Fruit fly (Drosophila melanogaster) whole organism, embryonic: ENCODE measurements around the gene CG15577.
"Not testable (repeated sequence)": the region's sequence is repeated elsewhere in the genome, so short reads cannot be mapped to it uniquely, and the experiment has no call there.

Source experiments
- Atf3 ChIP-seq: fragments of 200-800 bp; sonication (Bioruptor generic); optimal IDR thresholded peaks from 3 replicates; lab custom pipeline; 2016; ENCODE audit warnings: missing biosample characterization, missing genetic modification characterization
- Bgb ChIP-seq: fragments of 200-800 bp; sonication (Bioruptor generic); IDR thresholded peaks from 2 replicates; pipeline ENCODE4 v1.3.6; 2022; ENCODE audit warnings: missing biosample characterization, missing genetic modification characterization; ENCODE audit not compliant: partially characterized antibody
- CG11456 ChIP-seq: fragments of 200-800 bp; sonication (Bioruptor generic); IDR thresholded peaks from 3 replicates; pipeline ENCODE4 v1.3.6; 2022; ENCODE audit warnings: missing biosample characterization, missing genetic modification characterization
- CG14014 ChIP-seq: fragments of 200-800 bp; sonication (Bioruptor generic); IDR thresholded peaks from 2 replicates; pipeline ENCODE4 v1.3.6; 2022; ENCODE audit warnings: missing biosample characterization, missing genetic modification characterization
- CG16813 ChIP-seq: fragments of 200-800 bp; sonication (Bioruptor generic); IDR thresholded peaks from 3 replicates; pipeline ENCODE4 v1.3.6; 2022; ENCODE audit warnings: missing biosample characterization, missing genetic modification characterization; ENCODE audit not compliant: partially characterized antibody
- CG31388 ChIP-seq: fragments of 200-800 bp; sonication (Bioruptor generic); optimal IDR thresholded peaks from 2 replicates; lab custom pipeline; 2016; ENCODE audit warnings: missing biosample characterization, missing genetic modification characterization
- CG34224 ChIP-seq: fragments of 200-800 bp; sonication (Bioruptor generic); IDR thresholded peaks from 3 replicates; pipeline ENCODE4 v1.3.6; 2022; ENCODE audit warnings: missing biosample characterization, missing genetic modification characterization; ENCODE audit not compliant: partially characterized antibody
- CG3995 ChIP-seq: fragments of 200-800 bp; sonication (Bioruptor generic); optimal IDR thresholded peaks from 3 replicates; lab custom pipeline; 2016; ENCODE audit warnings: missing biosample characterization, missing genetic modification characterization
- CG42726 ChIP-seq: fragments of 200-800 bp; sonication (Bioruptor generic); IDR thresholded peaks from 2 replicates; pipeline ENCODE4 v1.3.6; 2022; ENCODE audit warnings: missing biosample characterization, missing genetic modification characterization; ENCODE audit not compliant: partially characterized antibody
- CG6813 ChIP-seq: fragments of 200-800 bp; sonication (Bioruptor generic); optimal IDR thresholded peaks from 2 replicates; lab custom pipeline; 2017; ENCODE audit warnings: missing biosample characterization, missing genetic modification characterization, mild to moderate bottlenecking, moderate library complexity, missing genetic modification reagents
- CG7839 ChIP-seq: fragments of 200-800 bp; sonication (Bioruptor generic); optimal IDR thresholded peaks from 3 replicates; lab custom pipeline; 2018; ENCODE audit warnings: missing biosample characterization, mild to moderate bottlenecking, missing genetic modification characterization, moderate library complexity
- CG8089 ChIP-seq: fragments of 200-800 bp; sonication (Bioruptor generic); optimal IDR thresholded peaks from 3 replicates; lab custom pipeline; 2016; ENCODE audit warnings: missing biosample characterization, missing genetic modification characterization
- CG8290 ChIP-seq, 3 experiments: fragments of 200-800 bp; sonication (Bioruptor generic); optimal IDR thresholded peaks; 2 replicates each; lab custom pipeline; 2016 to 2019; ENCODE audit warnings: missing biosample characterization in 3 of 3, missing genetic modification characterization in 3 of 3, mild to moderate bottlenecking in 2 of 3, moderate library complexity in 1 of 3
- CG9932 ChIP-seq: fragments of 200-800 bp; sonication (Bioruptor generic); IDR thresholded peaks from 2 replicates; pipeline ENCODE4 v1.3.6; 2022; ENCODE audit warnings: missing biosample characterization, missing genetic modification characterization
- Chrac-16 ChIP-seq: fragments of 200-800 bp; sonication (Bioruptor generic); optimal IDR thresholded peaks from 3 replicates; lab custom pipeline; 2016; ENCODE audit warnings: missing biosample characterization, missing genetic modification characterization
- Dll ChIP-seq: fragments of 200-800 bp; sonication (Bioruptor generic); IDR thresholded peaks from 4 replicates; pipeline ENCODE4 v1.3.6; 2022; ENCODE audit warnings: missing biosample characterization, missing genetic modification characterization; ENCODE audit not compliant: partially characterized antibody
- Dp ChIP-seq: fragments of 200-800 bp; sonication (Bioruptor generic); optimal IDR thresholded peaks from 2 replicates; lab custom pipeline; 2018; ENCODE audit warnings: missing biosample characterization, mild to moderate bottlenecking, missing genetic modification characterization, moderate library complexity
- Dref ChIP-seq: fragments of 200-800 bp; sonication (Bioruptor generic); IDR thresholded peaks from 2 replicates; pipeline ENCODE4 v1.3.6; 2022; ENCODE audit warnings: missing biosample characterization, missing genetic modification characterization
- E2f2 ChIP-seq: fragments of 200-800 bp; sonication (Bioruptor generic); IDR thresholded peaks from 2 replicates; pipeline ENCODE4 v1.3.6; 2022; ENCODE audit warnings: missing biosample characterization, missing genetic modification characterization
- Lhr ChIP-seq: fragments of 200-800 bp; sonication (Bioruptor generic); optimal IDR thresholded peaks from 3 replicates; lab custom pipeline; 2017; ENCODE audit warnings: mild to moderate bottlenecking, missing biosample characterization, missing genetic modification reagents, missing genetic modification characterization
- MBD-R2 ChIP-seq: fragments of 200-800 bp; sonication (Bioruptor generic); IDR thresholded peaks from 2 replicates; pipeline ENCODE4 v1.3.6; 2022; ENCODE audit warnings: missing biosample characterization, missing genetic modification characterization
- NFAT ChIP-seq: fragments of 200-800 bp; sonication (Bioruptor generic); IDR thresholded peaks from 2 replicates; pipeline ENCODE4 v1.3.6; 2022; ENCODE audit warnings: missing biosample characterization, missing genetic modification characterization
- Pdp1 ChIP-seq, 2 experiments: fragments of 200-800 bp; sonication (Bioruptor generic); optimal IDR thresholded peaks; 3 replicates each; lab custom pipeline; 2016; ENCODE audit warnings: missing biosample characterization in 2 of 2, missing genetic modification characterization in 2 of 2, mild to moderate bottlenecking in 1 of 2, moderate library complexity in 1 of 2
- Ravus ChIP-seq: fragments of 200-800 bp; sonication (Bioruptor generic); IDR thresholded peaks from 2 replicates; pipeline ENCODE4 v1.3.6; 2022; ENCODE audit warnings: missing biosample characterization, missing genetic modification characterization
- Scr ChIP-seq: fragments of 200-800 bp; sonication (Bioruptor generic); IDR thresholded peaks from 2 replicates; pipeline ENCODE4 v1.3.6; 2022; ENCODE audit warnings: missing biosample characterization, missing genetic modification characterization; ENCODE audit not compliant: partially characterized antibody
- Sry-δ ChIP-seq: fragments of 200-800 bp; sonication (Bioruptor generic); optimal IDR thresholded peaks from 2 replicates; lab custom pipeline; 2016; ENCODE audit warnings: missing biosample characterization, missing genetic modification characterization
- amos ChIP-seq: fragments of 200-800 bp; sonication (Bioruptor generic); IDR thresholded peaks from 2 replicates; pipeline ENCODE4 v1.3.6; 2022; ENCODE audit warnings: missing biosample characterization, missing genetic modification characterization; ENCODE audit not compliant: partially characterized antibody
- ap ChIP-seq: fragments of 200-800 bp; sonication (Bioruptor generic); IDR thresholded peaks from 2 replicates; pipeline ENCODE4 v1.3.6; 2022; ENCODE audit warnings: missing biosample characterization, missing genetic modification characterization
- bbx ChIP-seq: fragments of 200-800 bp; sonication (Bioruptor generic); IDR thresholded peaks from 2 replicates; pipeline ENCODE4 v1.3.6; 2022; ENCODE audit warnings: missing biosample characterization, missing genetic modification characterization; ENCODE audit not compliant: partially characterized antibody
- crp ChIP-seq, 2 experiments: fragments of 200-800 bp; sonication (Bioruptor generic); optimal IDR thresholded peaks; 2 replicates in 1 of 2; 3 replicates in 1 of 2; lab custom pipeline; 2017; ENCODE audit warnings: missing biosample characterization in 2 of 2, missing genetic modification characterization in 2 of 2, mild to moderate bottlenecking in 1 of 2, moderate library complexity in 1 of 2
- gfzf ChIP-seq: fragments of 200-800 bp; sonication (Bioruptor generic); optimal IDR thresholded peaks from 2 replicates; lab custom pipeline; 2016; ENCODE audit warnings: missing biosample characterization, mild to moderate bottlenecking, missing genetic modification characterization, moderate library complexity
- h ChIP-seq: fragments of >200 bp; optimal IDR thresholded peaks from 2 replicates; lab custom pipeline; 2017
- hbn ChIP-seq: fragments of 200-800 bp; sonication (Bioruptor generic); IDR thresholded peaks from 2 replicates; pipeline ENCODE4 v1.3.6; 2022; ENCODE audit warnings: missing biosample characterization, missing genetic modification characterization; ENCODE audit not compliant: partially characterized antibody
- knrl ChIP-seq: fragments of 200-800 bp; sonication (Bioruptor generic); IDR thresholded peaks from 3 replicates; pipeline ENCODE4 v1.3.6; 2022; ENCODE audit warnings: missing biosample characterization, missing genetic modification characterization; ENCODE audit not compliant: partially characterized antibody
- nmo ChIP-seq: fragments of 200-800 bp; sonication (Bioruptor generic); optimal IDR thresholded peaks from 2 replicates; lab custom pipeline; 2018; ENCODE audit warnings: missing biosample characterization, mild to moderate bottlenecking, missing genetic modification characterization, moderate library complexity
- prd ChIP-seq, 3 experiments: fragments of >200 bp in 2 of 3; fragments of 200-800 bp in 1 of 3; sonication (Bioruptor generic) in 1 of 3; optimal IDR thresholded peaks in 2 of 3; IDR thresholded peaks in 1 of 3; 2 replicates in 2 of 3; 3 replicates in 1 of 3; pipeline versions ENCODE4 v1.3.6 to Lab custom; 2017 to 2022; ENCODE audit warnings: missing biosample characterization in 1 of 3, missing genetic modification characterization in 1 of 3
- pzg ChIP-seq: fragments of 200-800 bp; sonication (Bioruptor generic); optimal IDR thresholded peaks from 3 replicates; lab custom pipeline; 2018; ENCODE audit warnings: missing biosample characterization, mild to moderate bottlenecking, missing genetic modification characterization, moderate library complexity
- row ChIP-seq: fragments of 200-800 bp; sonication (Bioruptor generic); IDR thresholded peaks from 3 replicates; pipeline ENCODE4 v1.3.6; 2022; ENCODE audit warnings: missing biosample characterization, missing genetic modification characterization
- tgo ChIP-seq: fragments of 200-800 bp; sonication (Bioruptor generic); IDR thresholded peaks from 3 replicates; pipeline ENCODE4 v1.3.6; 2022; ENCODE audit warnings: missing biosample characterization, missing genetic modification characterization
- toy ChIP-seq: fragments of 200-800 bp; sonication (Bioruptor generic); IDR thresholded peaks from 2 replicates; pipeline ENCODE4 v1.3.6; 2022; ENCODE audit warnings: missing biosample characterization, missing genetic modification characterization
- vnd ChIP-seq: fragments of 200-800 bp; sonication (Bioruptor generic); IDR thresholded peaks from 3 replicates; pipeline ENCODE4 v1.3.6; 2022; ENCODE audit warnings: missing biosample characterization, missing genetic modification characterization; ENCODE audit not compliant: partially characterized antibody
- vvl ChIP-seq: fragments of 200-800 bp; sonication (Bioruptor generic); IDR thresholded peaks from 2 replicates; pipeline ENCODE4 v1.3.6; 2022; ENCODE audit warnings: missing biosample characterization, missing genetic modification characterization

The CG15577 gene

dm6 chrX:4322234-4323210 lies 45.7 kb upstream of the CG15577 start, which contains the start of gene norpA (continued):
- TF ChIP-seq Chrac-16 (no peak), Lhr (GFP tag; lab: Kevin White, UChicago) (peak; percentile 45), gfzf (GFP tag; lab: Kevin White, UChicago) (peak; percentile 18), ap (GFP tag; lab: Robert Waterston, UW) (no peak), CG14014 (GFP tag; lab: Robert Waterston, UW) (no peak), h (lab: Kevin White, UChicago) (no peak), CG31388 (GFP tag; lab: Kevin White, UChicago) (no peak), CG8089 (GFP tag; lab: Kevin White, UChicago) (no peak), nmo (no peak), CG6813 (GFP tag; lab: Kevin White, UChicago) (no peak), Scr (peak; percentile 87), Ravus (GFP tag; lab: Robert Waterston, UW) (no peak), toy (GFP tag; lab: Robert Waterston, UW) (no peak)

- peak; percentile 25; the same call in 1 of the 2 replicates for TF ChIP-seq MBD-R2 (GFP tag; lab: Robert Waterston, UW)
- TF ChIP-seq Atf3 (GFP tag; lab: Kevin White, UChicago) = no peak
- no peak for TF ChIP-seq CG7839 (tag; lab: Kevin White, UChicago)
- peak in 1 of 2 experiments; percentile 45 for TF ChIP-seq Pdp1 (GFP tag; optimal IDR thresholded peaks at IDR 0.05; lab: Kevin White, UChicago)
Observed at dm6 chrX:4322131-4322233, 45.2 kb upstream of the CG15577 start, which contains the start of gene mRpL33. mRpL33 (minus strand) TSS chrX:4322231.

dm6 chrX:4319240-4319639 lies 42.4 kb upstream of the CG15577 start, which contains the start of gene NO66:
NO66 (plus strand) TSS chrX:4319438.
- TF ChIP-seq Sry-δ (GFP tag; lab: Kevin White, UChicago) = peak; percentile 1
- TF ChIP-seq CG3995 = peak; percentile 77
- peak; percentile 20; the same call in 1 of the 2 replicates for TF ChIP-seq vvl
- TF ChIP-seq Dp (GFP tag; lab: Kevin White, UChicago) = peak; percentile 28
- TF ChIP-seq CG34224 (GFP tag; lab: Robert Waterston, UW) = 0 out of 3 replicates have a peak, but pooled peaks have one; percentile 21
- TF ChIP-seq knrl (GFP tag; lab: Robert Waterston, UW) = peak; percentile 19; the same call in 1 of the 3 replicates
- peak; percentile 16; the same call in 1 of the 3 replicates for TF ChIP-seq tgo (GFP tag; lab: Robert Waterston, UW)
- peak; percentile 43; the same call in 1 of the 3 replicates for TF ChIP-seq CG16813 (GFP tag; lab: Robert Waterston, UW)
- TF ChIP-seq pzg (GFP tag; lab: Kevin White, UChicago) = peak; percentile 31
- 0 out of 3 replicates have a peak, but pooled peaks have one; percentile 42 for TF ChIP-seq CG11456
- 0 out of 2 replicates have a peak, but pooled peaks have one; percentile 30 for TF ChIP-seq CG42726 (GFP tag; lab: Robert Waterston, UW)
- TF ChIP-seq vnd = 0 out of 3 replicates have a peak, but pooled peaks have one; percentile 18
- peak; percentile 41; the same call in 1 of the 2 replicates for TF ChIP-seq CG9932 (GFP tag; lab: Robert Waterston, UW)
- TF ChIP-seq bbx = peak; percentile 63
- TF ChIP-seq Bgb (GFP tag; lab: Robert Waterston, UW) = peak; percentile 52
- TF ChIP-seq Dref = peak; percentile 73
- 0 out of 4 replicates have a peak, but pooled peaks have one; percentile 34 for TF ChIP-seq Dll (GFP tag; lab: Robert Waterston, UW)
- not testable (repeated sequence) for TF ChIP-seq CG8290 (GFP tag; optimal IDR thresholded peaks at IDR 0.05; lab: Kevin White, UChicago); prd (optimal IDR thresholded peaks at IDR 0.05; lab: Kevin White, UChicago)
- peak in 1 of 2 experiments; percentile 27 for TF ChIP-seq CG8290 (tag; optimal IDR thresholded peaks at IDR 0.05; lab: Kevin White, UChicago)
- 0 out of 2 replicates have a peak, but pooled peaks have one; percentile 42 for TF ChIP-seq hbn (GFP tag; lab: Robert Waterston, UW)
- peak; percentile 50 for TF ChIP-seq E2f2
- TF ChIP-seq Scr = peak; percentile 58
- peak; percentile 58; the same call in 1 of the 2 replicates for TF ChIP-seq amos
- TF ChIP-seq MBD-R2 (GFP tag; lab: Robert Waterston, UW) = peak; percentile 51
- TF ChIP-seq row (GFP tag; lab: Robert Waterston, UW) = peak; percentile 69
- peak; percentile 16; the same call in 1 of the 3 replicates for TF ChIP-seq prd (GFP tag; IDR thresholded peaks at IDR 0.05; lab: Robert Waterston, UW)
- peak; percentile 7; the same call in 1 of the 2 replicates for TF ChIP-seq NFAT (GFP tag; lab: Robert Waterston, UW)
- peak in 1 of 2 experiments; percentile 0 for TF ChIP-seq crp (GFP tag; optimal IDR thresholded peaks at IDR 0.05; lab: Kevin White, UChicago)
